Worm (Caenorhabditis elegans) whole organism, L1 larva: Measurements from ENCODE around the gene nlp-69.
A peak's percentile ranks its signal among the peaks of the same experiment; 100 is the strongest.

ENCODE experiments used
- F16B12.6 ChIP-seq: fragments of 150-350 bp; optimal IDR thresholded peaks from 2 replicates; lab custom pipeline; 2014; ENCODE audit warnings: missing biosample characterization, missing genetic modification characterization
- aha-1 ChIP-seq: fragments of 150-350 bp; optimal IDR thresholded peaks from 2 replicates; lab custom pipeline; 2014; ENCODE audit warnings: missing biosample characterization, missing genetic modification characterization
- alr-1 ChIP-seq: fragments of 200-800 bp; sonication (Bioruptor generic); optimal IDR thresholded peaks from 2 replicates; lab custom pipeline; 2018; ENCODE audit warnings: borderline replicate concordance, mild to moderate bottlenecking, missing genetic modification characterization, missing compliant biosample characterization
- ama-1 ChIP-seq: fragments of 150-350 bp; optimal IDR thresholded peaks from 2 replicates; lab custom pipeline; 2014
- blmp-1 ChIP-seq: fragments of 150-350 bp; optimal IDR thresholded peaks from 2 replicates; lab custom pipeline; 2014; ENCODE audit warnings: missing biosample characterization, missing genetic modification characterization
- ceh-63 ChIP-seq: fragments of 200-800 bp; sonication (Bioruptor generic); optimal IDR thresholded peaks from 2 replicates; lab custom pipeline; 2018; ENCODE audit warnings: mild to moderate bottlenecking, missing genetic modification characterization, missing compliant biosample characterization
- efl-1 ChIP-seq, 4 experiments: fragments of 150-350 bp; optimal IDR thresholded peaks in 3 of 4; peaks in 1 of 4; 1 replicate in 1 of 4; 2 replicates in 3 of 4; lab custom pipeline; 2014; ENCODE audit warnings: missing biosample characterization in 2 of 4, missing genetic modification characterization in 2 of 4, missing genetic modification reagents in 2 of 4
- fkh-4 ChIP-seq: sonication (generic microtip); optimal IDR thresholded peaks from 2 replicates; lab custom pipeline; 2016; ENCODE audit warnings: missing compliant biosample characterization, missing genetic modification characterization, borderline replicate concordance
- grh-1 ChIP-seq: fragments of 200-800 bp; sonication (Bioruptor generic); IDR thresholded peaks from 2 replicates; pipeline ENCODE4 v1.3.6; 2022; ENCODE audit warnings: missing genetic modification reagents, missing genetic modification characterization, missing compliant biosample characterization
- hlh-17 ChIP-seq: fragments of 200-800 bp; sonication (Bioruptor generic); optimal IDR thresholded peaks from 2 replicates; lab custom pipeline; 2018; ENCODE audit warnings: missing genetic modification characterization, mild to moderate bottlenecking, missing compliant biosample characterization, moderate library complexity, borderline replicate concordance
- isw-1 ChIP-seq: fragments of 200-800 bp; sonication (Bioruptor generic); IDR thresholded peaks from 2 replicates; pipeline ENCODE4 v1.3.6; 2022; ENCODE audit warnings: missing genetic modification characterization, missing compliant biosample characterization
- lin-39 ChIP-seq: fragments of 150-350 bp; optimal IDR thresholded peaks from 2 replicates; lab custom pipeline; 2014; ENCODE audit warnings: missing biosample characterization, missing genetic modification reagents, missing genetic modification characterization
- lsy-2 ChIP-seq, 2 experiments: fragments of 150-350 bp; optimal IDR thresholded peaks; 2 replicates each; lab custom pipeline; 2014; ENCODE audit warnings: missing biosample characterization in 2 of 2, missing genetic modification characterization in 2 of 2
- mdl-1 ChIP-seq, 2 experiments: fragments of 150-350 bp; optimal IDR thresholded peaks; 2 replicates each; lab custom pipeline; 2014 to 2017; ENCODE audit warnings: missing biosample characterization in 2 of 2, missing genetic modification characterization in 2 of 2, inconsistent platforms in 1 of 2
- nhr-11 ChIP-seq: fragments of 150-350 bp; optimal IDR thresholded peaks from 2 replicates; lab custom pipeline; 2014; ENCODE audit warnings: missing biosample characterization, missing genetic modification characterization
- nhr-19 ChIP-seq: fragments of 200-800 bp; sonication (Bioruptor generic); conservative IDR thresholded peaks from 2 replicates; pipeline ENCODE4 v1.3.6; 2022; ENCODE audit warnings: missing genetic modification characterization, missing compliant biosample characterization
- nhr-76 ChIP-seq: sonication (generic microtip); optimal IDR thresholded peaks from 2 replicates; lab custom pipeline; 2017; ENCODE audit warnings: missing biosample characterization, missing genetic modification characterization
- nhr-77 ChIP-seq: fragments of 150-350 bp; optimal IDR thresholded peaks from 2 replicates; lab custom pipeline; 2014; ENCODE audit warnings: missing biosample characterization, missing genetic modification characterization
- nhr-84 ChIP-seq: sonication (generic microtip); optimal IDR thresholded peaks from 2 replicates; lab custom pipeline; 2017; ENCODE audit warnings: missing biosample characterization, missing genetic modification characterization
- nhr-85 ChIP-seq: sonication (generic microtip); peaks from one replicate; lab custom pipeline; 2016; ENCODE audit warnings: missing genetic modification characterization, inconsistent platforms, missing compliant biosample characterization
- pax-3 ChIP-seq: fragments of 200-800 bp; sonication (Bioruptor generic); optimal IDR thresholded peaks from 2 replicates; lab custom pipeline; 2018; ENCODE audit warnings: mild to moderate bottlenecking, missing genetic modification characterization, moderate library complexity, missing compliant biosample characterization
- pqm-1 ChIP-seq: sonication (generic microtip); optimal IDR thresholded peaks from 3 replicates; lab custom pipeline; 2017; ENCODE audit warnings: missing biosample characterization, missing genetic modification characterization
- snu-23 ChIP-seq: sonication (generic microtip); optimal IDR thresholded peaks from 2 replicates; lab custom pipeline; 2016; ENCODE audit warnings: missing genetic modification characterization, missing compliant biosample characterization
- swsn-7 ChIP-seq: sonication (generic microtip); optimal IDR thresholded peaks from 2 replicates; lab custom pipeline; 2016; ENCODE audit warnings: missing genetic modification characterization, missing compliant biosample characterization
- tbx-2 ChIP-seq: sonication (generic microtip); optimal IDR thresholded peaks from 2 replicates; lab custom pipeline; 2016; ENCODE audit warnings: missing genetic modification characterization, missing compliant biosample characterization
- tlp-1 ChIP-seq: fragments of 150-350 bp; optimal IDR thresholded peaks from 2 replicates; lab custom pipeline; 2014; ENCODE audit warnings: missing biosample characterization, missing genetic modification characterization
- unc-62 ChIP-seq: fragments of 150-350 bp; optimal IDR thresholded peaks from 2 replicates; lab custom pipeline; 2014; ENCODE audit warnings: missing biosample characterization, missing genetic modification reagents, missing genetic modification characterization
- unc-86 ChIP-seq: sonication (generic microtip); optimal IDR thresholded peaks from 2 replicates; lab custom pipeline; 2016; ENCODE audit warnings: missing genetic modification characterization, missing compliant biosample characterization
- unc-98 ChIP-seq: fragments of 200-800 bp; sonication (Bioruptor generic); IDR thresholded peaks from 2 replicates; pipeline ENCODE4 v1.3.6; 2022; ENCODE audit warnings: missing genetic modification characterization, missing compliant biosample characterization
- vab-15 ChIP-seq: sonication (generic microtip); optimal IDR thresholded peaks from 2 replicates; lab custom pipeline; 2017; ENCODE audit warnings: missing genotype, mild to moderate bottlenecking, missing genetic modification characterization, missing compliant biosample characterization

Gene nlp-69

ce11 chrV:20061498-20061897, 33.3 kb downstream of the nlp-69 start:
- 0 out of 2 replicates have a peak, but pooled peaks have one; percentile 11 for TF ChIP-seq nhr-19 (GFP tag; lab: Robert Waterston, UW)
- no peak for TF ChIP-seq mdl-1 (tag; optimal IDR thresholded peaks at IDR 0.05; lab: Kevin White, UChicago)
- no peak for TF ChIP-seq nhr-84
- peak in 1 of 2 experiments; percentile 34 for TF ChIP-seq lsy-2 (tag; optimal IDR thresholded peaks at IDR 0.05; lab: Kevin White, UChicago)
- no peak for TF ChIP-seq unc-62 (GFP tag; lab: Kevin White, UChicago)
- TF ChIP-seq blmp-1 (tag; lab: Kevin White, UChicago) = no peak
- TF ChIP-seq grh-1 (GFP tag; lab: Robert Waterston, UW) = 0 out of 2 replicates have a peak, but pooled peaks have one; percentile 20
- peak; percentile 61 for TF ChIP-seq nhr-85 (tag; lab: Kevin White, UChicago)
- TF ChIP-seq unc-98 (GFP tag; lab: Robert Waterston, UW) = no peak
- TF ChIP-seq efl-1 (optimal IDR thresholded peaks at IDR 0.05; lab: Kevin White, UChicago) = no peak
- peak in 1 of 2 experiments; percentile 79 for TF ChIP-seq efl-1 (GFP tag; optimal IDR thresholded peaks at IDR 0.05 in 1 of 2; lab: Kevin White, UChicago)

- no peak for TF ChIP-seq pax-3 (tag; lab: Kevin White, UChicago)
- TF ChIP-seq efl-1 (optimal IDR thresholded peaks at IDR 0.05; lab: Kevin White, UChicago) = no peak
- peak in 1 of 2 experiments; percentile 5 for TF ChIP-seq efl-1 (GFP tag; optimal IDR thresholded peaks at IDR 0.05 in 1 of 2; lab: Kevin White, UChicago)
- TF ChIP-seq, all 84 proteins: peak for 1
Observed at ce11 chrV:20059370-20059769, 35.4 kb downstream of the nlp-69 start.

ce11 chrV:20049065-20049464, 45.7 kb downstream of the nlp-69 start, which contains the start of gene srh-233:
srh-233 (plus strand) TSS chrV:20049365.
- no peak for TF ChIP-seq lin-39 (tag; lab: Kevin White, UChicago)
- no peak for TF ChIP-seq nhr-77 (tag; lab: Kevin White, UChicago)
- no peak for TF ChIP-seq nhr-76 (tag; lab: Kevin White, UChicago)
- no peak for TF ChIP-seq mdl-1 (tag; optimal IDR thresholded peaks at IDR 0.05; lab: Kevin White, UChicago)
- TF ChIP-seq tbx-2 (tag; lab: Kevin White, UChicago) = no peak
- no peak for TF ChIP-seq tlp-1 (tag; lab: Kevin White, UChicago)
- TF ChIP-seq swsn-7 (tag; lab: Kevin White, UChicago) = no peak
- no peak for TF ChIP-seq isw-1
- TF ChIP-seq ceh-63 (GFP tag; lab: Kevin White, UChicago) = no peak
- no peak for TF ChIP-seq nhr-11 (tag; lab: Kevin White, UChicago)

- TF ChIP-seq vab-15 (tag; lab: Kevin White, UChicago) (no peak), unc-62 (GFP tag; lab: Kevin White, UChicago) (no peak), snu-23 (GFP tag; lab: Kevin White, UChicago) (no peak), pqm-1 (no peak), F16B12.6 (tag; lab: Kevin White, UChicago) (no peak), alr-1 (tag; lab: Kevin White, UChicago) (no peak), fkh-4 (tag; lab: Kevin White, UChicago) (no peak), ama-1 (lab: Kevin White, UChicago) (no peak), hlh-17 (GFP tag; lab: Kevin White, UChicago) (no peak), unc-86 (no peak), aha-1 (no peak), tlp-1 (tag; lab: Kevin White, UChicago) (no peak)
Observed at ce11 chrV:20047310-20047709, 47.5 kb downstream of the nlp-69 start, which contains the start of gene spe-19. spe-19 (minus strand) TSS chrV:20047410.
